Worm (Caenorhabditis elegans) whole organism, midembryonic: ENCODE results near the gene F55E10.4.

Experiments used
- T22C8.4 ChIP-seq: fragments of 200-800 bp; sonication (Bioruptor generic); IDR thresholded peaks from 2 replicates; pipeline ENCODE4 v1.3.6; 2022; ENCODE audit warnings: missing genetic modification characterization, missing compliant biosample characterization
- cog-1 ChIP-seq: sonication (generic microtip); optimal IDR thresholded peaks from 2 replicates; lab custom pipeline; 2016; ENCODE audit warnings: missing genetic modification characterization, missing compliant biosample characterization
- flt-1 ChIP-seq: fragments of 200-800 bp; sonication (Bioruptor generic); IDR thresholded peaks from 2 replicates; pipeline ENCODE4 v1.3.6; 2022; ENCODE audit warnings: missing genetic modification characterization, missing compliant biosample characterization
- klf-2 ChIP-seq: fragments of 200-800 bp; sonication (Bioruptor generic); conservative IDR thresholded peaks from 2 replicates; pipeline ENCODE4 v1.3.6; 2022; ENCODE audit warnings: missing genetic modification reagents, missing genetic modification characterization, missing compliant biosample characterization
- med-1 ChIP-seq: sonication (generic microtip); optimal IDR thresholded peaks from 2 replicates; lab custom pipeline; 2017; ENCODE audit warnings: missing genetic modification characterization, mild to moderate bottlenecking, missing compliant biosample characterization, antibody characterized with exemption, missing genetic modification reagents; ENCODE audit not compliant: insufficient read depth
- ref-1 ChIP-seq: fragments of 200-800 bp; sonication (Bioruptor generic); conservative IDR thresholded peaks from 2 replicates; pipeline ENCODE4 v1.3.6; 2022; ENCODE audit warnings: missing genetic modification reagents, missing genetic modification characterization, missing compliant biosample characterization
- tab-1 ChIP-seq: fragments of 200-800 bp; sonication (Bioruptor generic); IDR thresholded peaks from 2 replicates; pipeline ENCODE4 v1.3.6; 2022; ENCODE audit warnings: missing genetic modification characterization, missing compliant biosample characterization
- ztf-23 ChIP-seq: fragments of 200-800 bp; sonication (Bioruptor generic); IDR thresholded peaks from 2 replicates; pipeline ENCODE4 v1.3.6; 2022; ENCODE audit warnings: missing genetic modification reagents, missing genetic modification characterization, missing compliant biosample characterization
- ztf-29 ChIP-seq: fragments of 200-800 bp; sonication (Bioruptor generic); IDR thresholded peaks from 2 replicates; pipeline ENCODE4 v1.3.6; 2022; ENCODE audit warnings: missing genetic modification reagents, missing genetic modification characterization, missing compliant biosample characterization

DNA sequence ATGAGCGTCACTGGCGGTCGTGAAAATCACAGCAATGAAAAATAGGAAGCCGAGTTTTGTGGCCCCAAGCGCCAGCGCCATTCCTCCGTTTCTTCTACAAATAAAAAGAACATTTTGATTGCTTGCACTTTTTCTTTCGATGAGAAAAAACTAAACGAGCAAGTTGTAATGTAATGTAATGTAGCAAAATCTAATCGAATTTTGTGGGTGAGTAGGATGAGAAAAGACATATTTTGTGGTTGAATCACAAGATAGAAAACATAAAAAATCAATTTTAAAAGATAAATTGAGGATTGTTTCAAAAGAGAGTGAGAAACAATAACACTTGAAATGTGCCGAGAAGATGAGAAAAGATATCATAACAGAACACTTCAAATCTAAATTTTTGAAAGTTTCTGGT, 20.1 kb downstream of the F55E10.4 start, which contains the start of gene R09F10.5:
- TF ChIP-seq flt-1 (GFP tag; lab: Robert Waterston, UW) (no peak), ztf-29 (GFP tag; lab: Robert Waterston, UW) (no peak), cog-1 (no peak), med-1 (GFP tag; lab: Kevin White, UChicago) (no peak), klf-2 (GFP tag; lab: Robert Waterston, UW) (no peak), ref-1 (GFP tag; lab: Robert Waterston, UW) (no peak), tab-1 (no peak), ztf-23 (GFP tag; lab: Robert Waterston, UW) (no peak), T22C8.4 (GFP tag; lab: Robert Waterston, UW) (no peak)
